Fruit fly (Drosophila melanogaster) whole organism: Measurements from ENCODE around the gene AnxB11.

Source experiments
- CG8478 ChIP-seq: fragments of >200 bp; optimal IDR thresholded peaks from 2 replicates; lab custom pipeline; 2018; ENCODE audit warnings: inconsistent platforms
- pan ChIP-seq: fragments of >200 bp; optimal IDR thresholded peaks from 2 replicates; lab custom pipeline; 2017
- psq ChIP-seq: fragments of >200 bp; optimal IDR thresholded peaks from 2 replicates; lab custom pipeline; 2017
- usp ChIP-seq: fragments of >200 bp; optimal IDR thresholded peaks from 2 replicates; lab custom pipeline; 2017; ENCODE audit warnings: missing biosample characterization, missing genetic modification characterization, mixed read lengths

DNA sequence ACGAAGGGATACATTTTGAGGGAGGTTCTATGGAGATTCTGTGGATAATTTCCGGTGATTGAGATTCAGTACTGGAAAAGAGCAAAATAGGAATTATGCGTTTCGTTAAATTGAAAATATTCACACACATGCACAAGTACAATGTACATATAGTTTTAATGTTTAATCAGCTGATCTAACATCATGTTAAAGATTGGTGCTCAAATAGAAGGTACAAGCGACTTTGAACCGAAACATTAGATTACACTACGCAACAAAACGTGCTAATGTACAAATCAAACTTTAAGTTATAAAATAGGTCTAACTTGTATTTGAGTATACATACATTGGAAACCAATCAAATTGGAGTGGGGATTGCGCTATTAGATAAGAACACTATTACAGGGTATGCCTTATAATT lies 2.0 kb downstream of the AnxB11 start:
- TF ChIP-seq psq (lab: Kevin White, UChicago) (no peak), pan (lab: Kevin White, UChicago) (no peak), usp (GFP tag; lab: Kevin White, UChicago) (no peak), CG8478 (lab: Kevin White, UChicago) (no peak)
